Worm (Caenorhabditis elegans) whole organism, L2 larva: ENCODE data around the gene C17C3.1.

Experiments
- ZK546.5 ChIP-seq: sonication (generic microtip); optimal IDR thresholded peaks from 2 replicates; lab custom pipeline; 2017; ENCODE audit warnings: missing biosample characterization, missing genetic modification characterization
- ceh-16 ChIP-seq: fragments of 150-350 bp; optimal IDR thresholded peaks from 2 replicates; lab custom pipeline; 2014; ENCODE audit warnings: missing biosample characterization, missing genetic modification characterization
- egl-27 ChIP-seq: sonication (generic microtip); optimal IDR thresholded peaks from 3 replicates; lab custom pipeline; 2017; ENCODE audit warnings: missing biosample characterization, missing genetic modification reagents, missing genetic modification characterization
- fos-1 ChIP-seq: fragments of 150-350 bp; optimal IDR thresholded peaks from 2 replicates; lab custom pipeline; 2014; ENCODE audit warnings: missing biosample characterization, missing genetic modification characterization
- lin-11 ChIP-seq: fragments of 150-350 bp; sonication (generic microtip); optimal IDR thresholded peaks from 2 replicates; lab custom pipeline; 2014; ENCODE audit warnings: missing biosample characterization, missing genetic modification characterization, inconsistent platforms, mixed read lengths
- nhr-25 ChIP-seq: fragments of 150-350 bp; sonication (generic microtip); optimal IDR thresholded peaks from 3 replicates; lab custom pipeline; 2014; ENCODE audit warnings: missing biosample characterization, missing genetic modification characterization
- nhr-77 ChIP-seq: fragments of 150-350 bp; optimal IDR thresholded peaks from 2 replicates; lab custom pipeline; 2014; ENCODE audit warnings: missing biosample characterization, missing genetic modification characterization
- unc-39 ChIP-seq: fragments of 150-350 bp; optimal IDR thresholded peaks from 2 replicates; lab custom pipeline; 2014; ENCODE audit warnings: missing biosample characterization, missing genetic modification characterization
- unc-55 ChIP-seq: fragments of 150-350 bp; sonication (generic microtip); optimal IDR thresholded peaks from 3 replicates; lab custom pipeline; 2014; ENCODE audit warnings: missing biosample characterization, missing genetic modification reagents, missing genetic modification characterization

DNA sequence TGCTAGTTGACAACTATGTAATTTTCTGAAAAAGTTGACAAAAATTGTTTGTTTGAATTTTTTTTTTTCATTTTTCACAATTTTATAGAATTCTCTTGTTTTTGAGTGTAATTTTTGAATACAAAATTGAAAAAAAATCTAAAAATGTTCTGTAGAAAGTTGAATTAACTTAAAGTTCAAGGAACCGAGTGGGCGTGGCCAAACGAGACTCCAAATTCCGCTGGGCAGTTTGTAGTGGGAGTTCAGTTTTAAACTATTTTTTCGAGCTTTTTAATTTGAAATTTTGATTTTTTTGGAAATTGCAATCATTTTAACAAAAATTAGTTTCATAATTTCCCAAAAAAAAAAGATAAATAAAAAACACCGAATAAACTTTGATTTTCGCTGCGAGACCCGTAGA lies 33.3 kb upstream of the C17C3.1 start:
- TF ChIP-seq unc-39 (tag; lab: Kevin White, UChicago) (no peak), nhr-25 (no peak), fos-1 (tag; lab: Kevin White, UChicago) (no peak), lin-11 (tag; lab: Kevin White, UChicago) (no peak), unc-55 (GFP tag; lab: Kevin White, UChicago) (no peak), nhr-77 (tag; lab: Kevin White, UChicago) (no peak), ceh-16 (tag; lab: Kevin White, UChicago) (no peak), ZK546.5 (no peak), egl-27 (tag; lab: Kevin White, UChicago) (no peak)
